Worm (Caenorhabditis elegans) whole organism, L4/young adult: ENCODE measurements around the gene clec-130.

Experiments used
- W03F9.2 ChIP-seq: fragments of 150-350 bp; optimal IDR thresholded peaks from 2 replicates; lab custom pipeline; 2014; ENCODE audit warnings: missing biosample characterization, missing genetic modification characterization
- dao-5 ChIP-seq: sonication (generic microtip); optimal IDR thresholded peaks from 2 replicates; lab custom pipeline; 2016; ENCODE audit warnings: missing genotype, missing genetic modification characterization, moderate library complexity, missing compliant biosample characterization

DNA sequence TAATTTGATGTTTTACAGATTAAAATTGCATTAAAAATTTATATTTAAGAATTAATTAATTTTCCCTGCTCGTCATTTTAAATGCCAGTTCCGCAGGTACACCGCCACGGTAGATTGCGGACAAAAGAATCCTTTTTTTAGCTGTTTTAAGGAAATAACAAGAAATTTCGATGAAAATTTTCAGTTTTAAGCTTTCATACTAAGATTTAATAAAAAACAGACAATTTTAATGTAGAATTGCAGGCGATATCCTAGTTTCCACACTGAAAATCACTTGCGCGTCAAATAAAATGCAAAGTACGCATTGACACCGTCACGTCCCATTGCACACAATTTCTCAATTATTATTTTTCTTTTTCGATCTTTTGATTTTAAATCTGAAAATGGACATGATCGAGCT is 19.9 kb upstream of the clec-130 start, which contains the start of gene dnc-3:
- TF ChIP-seq dao-5: no peak
- peak; percentile 41 for TF ChIP-seq W03F9.2
